Fruit fly (Drosophila melanogaster): Measurements from ENCODE around the gene CG12817.

CG12817 gene

DNA sequence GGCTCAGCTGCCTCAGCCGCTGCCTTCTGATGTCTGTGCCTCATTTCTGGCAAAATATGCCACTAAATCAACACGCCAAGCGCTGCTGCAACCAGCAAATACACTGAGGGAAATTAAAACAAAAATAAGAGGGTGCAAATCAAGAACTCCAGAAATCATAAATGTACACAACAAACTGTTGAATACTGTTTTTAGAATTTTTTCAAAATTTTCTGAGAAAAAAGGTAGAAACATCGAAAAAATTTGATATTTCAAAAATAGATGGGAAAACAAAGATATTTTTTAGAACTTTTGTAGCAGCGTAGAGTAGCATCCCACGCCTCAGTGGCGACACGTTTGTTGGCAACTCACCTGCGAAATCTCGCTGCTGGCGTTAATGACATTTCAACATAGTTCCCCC is 48.2 kb upstream of the CG12817 start (continued):
- TF ChIP-seq CG2116 (GFP tag; optimal IDR thresholded peaks at IDR 0.05), result no peak
- TF ChIP-seq CG31365 (tag; optimal IDR thresholded peaks at IDR 0.05), result no peak
- TF ChIP-seq CkIIα-i1 (GFP tag; IDR thresholded peaks at IDR 0.05), result no peak
- TF ChIP-seq al (GFP tag; IDR thresholded peaks at IDR 0.05), result no peak
- TF ChIP-seq CG10654 (GFP tag; optimal IDR thresholded peaks at IDR 0.05), result no peak
- TF ChIP-seq CG6791 (GFP tag; IDR thresholded peaks at IDR 0.05; ENCODE audit: partially characterized antibody), result no peak
- TF ChIP-seq fd3F (GFP tag; optimal IDR thresholded peaks at IDR 0.05), result no peak
- TF ChIP-seq CG13775 (GFP tag; optimal IDR thresholded peaks at IDR 0.05), result no peak
- no peak for TF ChIP-seq Gug (GFP tag; IDR thresholded peaks at IDR 0.05)
- TF ChIP-seq CG6689 (GFP tag; IDR thresholded peaks at IDR 0.05), result no peak
- no peak for TF ChIP-seq CG18619 (GFP tag; optimal IDR thresholded peaks at IDR 0.05)
- no peak for TF ChIP-seq NK7.1 (GFP tag; optimal IDR thresholded peaks at IDR 0.05)
- no peak for TF ChIP-seq inv (GFP tag; IDR thresholded peaks at IDR 0.05; ENCODE audit: partially characterized antibody)
- no peak for TF ChIP-seq CG12071 (GFP tag; optimal IDR thresholded peaks at IDR 0.05)
- no peak for TF ChIP-seq gsb (GFP tag; IDR thresholded peaks at IDR 0.05)
- TF ChIP-seq CG31388 (GFP tag; optimal IDR thresholded peaks at IDR 0.05), result no peak
- TF ChIP-seq HLHmδ (GFP tag; optimal IDR thresholded peaks at IDR 0.05), result no peak
- TF ChIP-seq H2.0 (GFP tag; IDR thresholded peaks at IDR 0.05), result no peak
- no peak for TF ChIP-seq wor (GFP tag; IDR thresholded peaks at IDR 0.05)
- no peak for TF ChIP-seq nau (GFP tag; optimal IDR thresholded peaks at IDR 0.05)
- TF ChIP-seq CG9817 (tag; optimal IDR thresholded peaks at IDR 0.05), result no peak
- TF ChIP-seq CG16863 (GFP tag; optimal IDR thresholded peaks at IDR 0.05), result no peak
- TF ChIP-seq CG11456 (GFP tag; IDR thresholded peaks at IDR 0.05), result no peak
- TF ChIP-seq CG33213 (GFP tag; optimal IDR thresholded peaks at IDR 0.05), result no peak
- TF ChIP-seq CG11560 (tag; IDR thresholded peaks at IDR 0.05), result no peak
- no peak for TF ChIP-seq CG32772 (GFP tag; IDR thresholded peaks at IDR 0.05)
- peak; percentile 6 for TF ChIP-seq CG18262 (tag; optimal IDR thresholded peaks at IDR 0.05)
- TF ChIP-seq CG8478 (optimal IDR thresholded peaks at IDR 0.05), result no peak
- TF ChIP-seq CG6654 (GFP tag; optimal IDR thresholded peaks at IDR 0.05), result no peak
- TF ChIP-seq ken (GFP tag; IDR thresholded peaks at IDR 0.05), result no peak
- TF ChIP-seq Hsf (GFP tag; optimal IDR thresholded peaks at IDR 0.05), result no peak
- no peak for TF ChIP-seq otp (GFP tag; IDR thresholded peaks at IDR 0.05)
- TF ChIP-seq CG7372 (GFP tag; IDR thresholded peaks at IDR 0.05), result no peak
- no peak for TF ChIP-seq CG5245 (GFP tag; optimal IDR thresholded peaks at IDR 0.05)
- no peak for TF ChIP-seq CG9727 (GFP tag; optimal IDR thresholded peaks at IDR 0.05)
- no peak for TF ChIP-seq psq (GFP tag; optimal IDR thresholded peaks at IDR 0.05)
- TF ChIP-seq CG12659 (GFP tag; optimal IDR thresholded peaks at IDR 0.05), result no peak
- TF ChIP-seq tin (GFP tag; optimal IDR thresholded peaks at IDR 0.05), result no peak
- TF ChIP-seq CG12744 (GFP tag; optimal IDR thresholded peaks at IDR 0.05), result no peak
- TF ChIP-seq pum (GFP tag; optimal IDR thresholded peaks at IDR 0.05), result no peak
- TF ChIP-seq ro (GFP tag; IDR thresholded peaks at IDR 0.05), result no peak
- no peak for TF ChIP-seq GATAe (GFP tag; conservative IDR thresholded peaks at IDR 0.05)
- no peak for TF ChIP-seq CG10321 (GFP tag; IDR thresholded peaks at IDR 0.05)
- TF ChIP-seq CG10209 (GFP tag; optimal IDR thresholded peaks at IDR 0.05), result no peak
- 0 out of 2 replicates have a peak, but pooled peaks have one; percentile 44 for TF ChIP-seq seq (GFP tag; IDR thresholded peaks at IDR 0.05)
- peak; percentile 76 for TF ChIP-seq Drgx (GFP tag; IDR thresholded peaks at IDR 0.05)
- no peak for TF ChIP-seq kay (GFP tag; optimal IDR thresholded peaks at IDR 0.05)
- TF ChIP-seq CG1529 (GFP tag; optimal IDR thresholded peaks at IDR 0.05), result no peak
- no peak for TF ChIP-seq Dad (GFP tag; optimal IDR thresholded peaks at IDR 0.05)
- TF ChIP-seq da (GFP tag; optimal IDR thresholded peaks at IDR 0.05), result no peak
- TF ChIP-seq Myb (GFP tag; optimal IDR thresholded peaks at IDR 0.05), result no peak
- TF ChIP-seq shn (GFP tag; optimal IDR thresholded peaks at IDR 0.05), result no peak
- TF ChIP-seq CG15073 (GFP tag; optimal IDR thresholded peaks at IDR 0.05), result no peak
- TF ChIP-seq CG7987 (GFP tag; optimal IDR thresholded peaks at IDR 0.05), result no peak
